Worm (Caenorhabditis elegans) whole organism, young adult: Measurements from ENCODE around the gene F29B9.1.

ENCODE experiments used
- B0019.2 ChIP-seq: fragments of 200-800 bp; sonication (Bioruptor generic); conservative IDR thresholded peaks from 2 replicates; pipeline ENCODE4 v1.3.6; 2022; ENCODE audit warnings: missing genetic modification reagents, missing genetic modification characterization, missing compliant biosample characterization
- B0035.1 ChIP-seq: sonication (generic microtip); optimal IDR thresholded peaks from 2 replicates; lab custom pipeline; 2016; ENCODE audit warnings: missing genetic modification characterization, mild to moderate bottlenecking, missing compliant biosample characterization, missing genotype, missing genetic modification reagents
- D2030.7 ChIP-seq: fragments of 200-800 bp; sonication (Bioruptor generic); IDR thresholded peaks from 2 replicates; pipeline ENCODE4 v1.3.6; 2022; ENCODE audit warnings: missing genetic modification reagents, missing genetic modification characterization, missing compliant biosample characterization
- F22D6.2 ChIP-seq: sonication (generic microtip); optimal IDR thresholded peaks from 2 replicates; lab custom pipeline; 2016; ENCODE audit warnings: mild to moderate bottlenecking, missing genetic modification characterization, missing compliant biosample characterization
- F55B11.4 ChIP-seq: sonication (generic microtip); optimal IDR thresholded peaks from 2 replicates; lab custom pipeline; 2016; ENCODE audit warnings: missing compliant biosample characterization, missing genetic modification characterization, borderline replicate concordance; ENCODE audit not compliant: insufficient read depth
- F57A8.1 ChIP-seq: fragments of 200-800 bp; sonication (Bioruptor generic); optimal IDR thresholded peaks from 2 replicates; lab custom pipeline; 2018; ENCODE audit warnings: mild to moderate bottlenecking, missing genetic modification characterization, moderate library complexity, missing compliant biosample characterization
- F57C9.4 ChIP-seq: sonication (generic microtip); optimal IDR thresholded peaks from 2 replicates; lab custom pipeline; 2017; ENCODE audit warnings: mild to moderate bottlenecking, missing genetic modification characterization, missing compliant biosample characterization
- K11D2.4 ChIP-seq: fragments of 200-800 bp; sonication (Bioruptor generic); IDR thresholded peaks from 2 replicates; pipeline ENCODE4 v1.3.6; 2022; ENCODE audit warnings: missing genetic modification reagents, missing genetic modification characterization, missing compliant biosample characterization
- Y53F4B.3 ChIP-seq: fragments of 200-800 bp; sonication (Bioruptor generic); IDR thresholded peaks from 2 replicates; pipeline ENCODE4 v1.3.6; 2022; ENCODE audit warnings: missing genetic modification reagents, missing genetic modification characterization, missing compliant biosample characterization
- Y79H2A.3 ChIP-seq: fragments of 200-800 bp; sonication (Bioruptor generic); conservative IDR thresholded peaks from 2 replicates; pipeline ENCODE4 v1.3.6; 2022; ENCODE audit warnings: missing genetic modification reagents, missing genetic modification characterization, missing compliant biosample characterization
- Y95B8A.8 ChIP-seq: fragments of 200-800 bp; sonication (Bioruptor generic); IDR thresholded peaks from 2 replicates; pipeline ENCODE4 v1.3.6; 2022; ENCODE audit warnings: missing genetic modification reagents, missing genetic modification characterization, missing compliant biosample characterization
- attf-3 ChIP-seq: fragments of 200-800 bp; sonication (Bioruptor generic); conservative IDR thresholded peaks from 2 replicates; pipeline ENCODE4 v1.3.6; 2022; ENCODE audit warnings: missing genetic modification reagents, missing genetic modification characterization, missing compliant biosample characterization
- bed-2 ChIP-seq: fragments of 200-800 bp; sonication (Bioruptor generic); IDR thresholded peaks from 2 replicates; pipeline ENCODE4 v1.3.6; 2022; ENCODE audit warnings: missing genetic modification reagents, missing genetic modification characterization, missing compliant biosample characterization
- ceh-27 ChIP-seq: fragments of 200-800 bp; sonication (Bioruptor generic); optimal IDR thresholded peaks from 2 replicates; lab custom pipeline; 2018; ENCODE audit warnings: mild to moderate bottlenecking, missing genetic modification characterization, moderate library complexity, missing compliant biosample characterization
- ceh-40 ChIP-seq: fragments of 200-800 bp; sonication (Bioruptor generic); IDR thresholded peaks from 2 replicates; pipeline ENCODE4 v1.3.6; 2022; ENCODE audit warnings: missing genetic modification characterization, missing compliant biosample characterization
- die-1 ChIP-seq: sonication (generic microtip); optimal IDR thresholded peaks from 2 replicates; lab custom pipeline; 2016; ENCODE audit warnings: missing genotype, mild to moderate bottlenecking, missing genetic modification characterization, missing compliant biosample characterization
- dpff-1 ChIP-seq: sonication (generic microtip); optimal IDR thresholded peaks from 2 replicates; lab custom pipeline; 2017; ENCODE audit warnings: mild to moderate bottlenecking, missing genetic modification characterization, missing compliant biosample characterization
- egl-44 ChIP-seq: fragments of 200-800 bp; sonication (Bioruptor generic); IDR thresholded peaks from 2 replicates; pipeline ENCODE4 v1.3.6; 2022; ENCODE audit warnings: missing genetic modification reagents, missing genetic modification characterization, missing compliant biosample characterization
- ekl-4 ChIP-seq: fragments of 200-800 bp; sonication (Bioruptor generic); IDR thresholded peaks from 2 replicates; pipeline ENCODE4 v1.3.6; 2022; ENCODE audit warnings: missing genetic modification reagents, missing genetic modification characterization, missing compliant biosample characterization
- fkh-3 ChIP-seq: sonication (generic microtip); optimal IDR thresholded peaks from 2 replicates; lab custom pipeline; 2016; ENCODE audit warnings: mild to moderate bottlenecking, missing genetic modification characterization, missing compliant biosample characterization
- gei-17 ChIP-seq: fragments of 200-800 bp; sonication (Bioruptor generic); optimal IDR thresholded peaks from 2 replicates; lab custom pipeline; 2018; ENCODE audit warnings: mild to moderate bottlenecking, missing genetic modification characterization, missing compliant biosample characterization
- him-1 ChIP-seq: sonication (generic microtip); optimal IDR thresholded peaks from 2 replicates; lab custom pipeline; 2016; ENCODE audit warnings: missing genotype, missing genetic modification reagents, missing genetic modification characterization, missing compliant biosample characterization
- hmg-1.2 ChIP-seq: fragments of 200-800 bp; sonication (Bioruptor generic); IDR thresholded peaks from 2 replicates; pipeline ENCODE4 v1.3.6; 2022; ENCODE audit warnings: missing genetic modification reagents, missing genetic modification characterization, missing compliant biosample characterization
- lin-26 ChIP-seq: fragments of 200-800 bp; sonication (Bioruptor generic); IDR thresholded peaks from 2 replicates; pipeline ENCODE4 v1.3.6; 2022; ENCODE audit warnings: missing genetic modification reagents, missing genetic modification characterization, missing compliant biosample characterization
- lin-54 ChIP-seq: fragments of 200-800 bp; sonication (Bioruptor generic); optimal IDR thresholded peaks from 2 replicates; lab custom pipeline; 2018; ENCODE audit warnings: mild to moderate bottlenecking, missing genetic modification characterization, missing compliant biosample characterization
- lsl-1 ChIP-seq: fragments of 200-800 bp; sonication (Bioruptor generic); optimal IDR thresholded peaks from 2 replicates; lab custom pipeline; 2018; ENCODE audit warnings: mild to moderate bottlenecking, missing genetic modification characterization, moderate library complexity, missing compliant biosample characterization
- madf-10 ChIP-seq: sonication (generic microtip); optimal IDR thresholded peaks from 2 replicates; lab custom pipeline; 2016; ENCODE audit warnings: mild to moderate bottlenecking, missing genetic modification characterization, missing compliant biosample characterization
- mcd-1 ChIP-seq: fragments of 200-800 bp; sonication (Bioruptor generic); IDR thresholded peaks from 2 replicates; pipeline ENCODE4 v1.3.6; 2022; ENCODE audit warnings: missing genetic modification reagents, missing genetic modification characterization, missing compliant biosample characterization
- mel-28 ChIP-seq: sonication (generic microtip); optimal IDR thresholded peaks from 2 replicates; lab custom pipeline; 2016; ENCODE audit warnings: borderline replicate concordance, mild to moderate bottlenecking, missing genetic modification characterization, missing compliant biosample characterization
- nhr-27 ChIP-seq: fragments of 200-800 bp; sonication (Bioruptor generic); optimal IDR thresholded peaks from 2 replicates; lab custom pipeline; 2018; ENCODE audit warnings: mild to moderate bottlenecking, missing genetic modification characterization, moderate library complexity, missing compliant biosample characterization
- nhr-80 ChIP-seq: sonication (generic microtip); optimal IDR thresholded peaks from 2 replicates; lab custom pipeline; 2016; ENCODE audit warnings: missing genetic modification characterization, missing compliant biosample characterization
- pbrm-1 ChIP-seq: fragments of 200-800 bp; sonication (Bioruptor generic); IDR thresholded peaks from 2 replicates; pipeline ENCODE4 v1.3.6; 2022; ENCODE audit warnings: missing genetic modification reagents, missing genetic modification characterization, missing compliant biosample characterization
- pha-4 ChIP-seq: fragments of 150-350 bp; sonication (generic microtip); optimal IDR thresholded peaks from 2 replicates; lab custom pipeline; 2014; ENCODE audit warnings: missing biosample characterization, missing genetic modification reagents, missing genetic modification characterization
- repo-1 ChIP-seq: sonication (generic microtip); optimal IDR thresholded peaks from 2 replicates; lab custom pipeline; 2017; ENCODE audit warnings: mild to moderate bottlenecking, missing genetic modification characterization, missing compliant biosample characterization
- rpc-1 ChIP-seq, 2 experiments: fragments of 150-350 bp in 1 of 2; sonication (generic microtip) in 1 of 2; optimal IDR thresholded peaks; 2 replicates each; lab custom pipeline; 2014 to 2018; ENCODE audit warnings: missing biosample characterization in 1 of 2, missing genetic modification characterization in 1 of 2, missing genetic modification reagents in 1 of 2, missing genotype in 1 of 2
- sdz-38 ChIP-seq: sonication (generic microtip); optimal IDR thresholded peaks from 2 replicates; lab custom pipeline; 2016; ENCODE audit warnings: missing genotype, missing genetic modification characterization, missing compliant biosample characterization
- sea-2 ChIP-seq: fragments of 200-800 bp; sonication (Bioruptor generic); IDR thresholded peaks from 2 replicates; pipeline ENCODE4 v1.3.6; 2022; ENCODE audit warnings: missing genetic modification characterization, missing compliant biosample characterization
- snpc-4 ChIP-seq, 5 experiments: fragments of 150-350 bp in 1 of 5; sonication (generic microtip) in 4 of 5; optimal IDR thresholded peaks; 2 replicates each; lab custom pipeline; 2014 to 2018; ENCODE audit warnings: missing genetic modification characterization in 5 of 5, missing biosample characterization in 3 of 5, antibody characterized with exemption in 2 of 5, mild to moderate bottlenecking in 2 of 5, missing compliant biosample characterization in 2 of 5, missing genotype in 2 of 5, moderate library complexity in 2 of 5, missing genetic modification reagents in 1 of 5
- somi-1 ChIP-seq: fragments of 200-800 bp; sonication (Bioruptor generic); optimal IDR thresholded peaks from 2 replicates; lab custom pipeline; 2018; ENCODE audit warnings: mild to moderate bottlenecking, missing genetic modification characterization, missing compliant biosample characterization
- tbx-9 ChIP-seq: sonication (generic microtip); optimal IDR thresholded peaks from 2 replicates; lab custom pipeline; 2016; ENCODE audit warnings: borderline replicate concordance, missing genetic modification characterization, inconsistent platforms, missing compliant biosample characterization
- unc-130 ChIP-seq: sonication (generic microtip); optimal IDR thresholded peaks from 2 replicates; lab custom pipeline; 2016; ENCODE audit warnings: missing genetic modification reagents, missing genetic modification characterization, missing compliant biosample characterization
- zim-3 ChIP-seq: sonication (generic microtip); optimal IDR thresholded peaks from 2 replicates; lab custom pipeline; 2017; ENCODE audit warnings: mild to moderate bottlenecking, missing genetic modification characterization, moderate library complexity, missing compliant biosample characterization
- ztf-18 ChIP-seq: sonication (generic microtip); optimal IDR thresholded peaks from 2 replicates; lab custom pipeline; 2016; ENCODE audit warnings: missing genotype, mild to moderate bottlenecking, missing genetic modification characterization, missing compliant biosample characterization
- ztf-26 ChIP-seq: sonication (generic microtip); optimal IDR thresholded peaks from 2 replicates; lab custom pipeline; 2017; ENCODE audit warnings: missing genetic modification characterization, missing compliant biosample characterization
- ztf-3 ChIP-seq: fragments of 200-800 bp; sonication (Bioruptor generic); optimal IDR thresholded peaks from 2 replicates; lab custom pipeline; 2018; ENCODE audit warnings: mild to moderate bottlenecking, missing genetic modification characterization, missing compliant biosample characterization

Gene F29B9.1

ce11 chrIV:4660151-4661041 lies 4.8 kb upstream of the F29B9.1 start, which contains the start of the genes F29B9.11 and jmjd-1.2 (continued):
- peak; percentile 68 for TF ChIP-seq F22D6.2 (tag; lab: Kevin White, UChicago)
- TF ChIP-seq fkh-3 (tag; lab: Kevin White, UChicago): no peak
- TF ChIP-seq attf-3: peak; percentile 73
- peak; percentile 91 for TF ChIP-seq ceh-27 (GFP tag; lab: Kevin White, UChicago)
- peak; percentile 61; the same call in 1 of the 2 replicates for TF ChIP-seq egl-44 (GFP tag; lab: Robert Waterston, UW)
- TF ChIP-seq K11D2.4: peak; percentile 80; the same call in 1 of the 2 replicates
- TF ChIP-seq nhr-80 (tag; lab: Kevin White, UChicago): peak; percentile 68
- no peak for TF ChIP-seq him-1 (tag; lab: Kevin White, UChicago)
- 0 out of 2 replicates have a peak, but pooled peaks have one; percentile 23 for TF ChIP-seq sea-2
- no peak for TF ChIP-seq F55B11.4
- TF ChIP-seq lsl-1: peak; percentile 85
- peak; percentile 81 for TF ChIP-seq ztf-26 (tag; lab: Kevin White, UChicago)
- peak; percentile 42 for TF ChIP-seq gei-17 (GFP tag; lab: Kevin White, UChicago)
- peak; percentile 49 for TF ChIP-seq somi-1 (GFP tag; lab: Kevin White, UChicago)
- no peak for TF ChIP-seq repo-1 (tag; lab: Kevin White, UChicago)
- no peak for TF ChIP-seq dpff-1 (tag; lab: Kevin White, UChicago)
- TF ChIP-seq pha-4 (tag; lab: Kevin White, UChicago): no peak
- peak; percentile 54 for TF ChIP-seq zim-3
- TF ChIP-seq lin-54 (GFP tag; lab: Kevin White, UChicago): peak; percentile 86
- peak; percentile 90 for TF ChIP-seq mcd-1 (GFP tag; lab: Robert Waterston, UW)
- TF ChIP-seq tbx-9 (tag; lab: Kevin White, UChicago): no peak
- peak; percentile 82 for TF ChIP-seq ztf-18 (tag; lab: Kevin White, UChicago)
- TF ChIP-seq B0035.1 (tag; lab: Kevin White, UChicago): peak; percentile 63
- no peak for TF ChIP-seq rpc-1 (optimal IDR thresholded peaks at IDR 0.05; lab: Kevin White, UChicago)
- TF ChIP-seq rpc-1 (tag; optimal IDR thresholded peaks at IDR 0.05; lab: Kevin White, UChicago): no peak
- TF ChIP-seq unc-130: peak; percentile 94
- TF ChIP-seq D2030.7 (GFP tag; lab: Robert Waterston, UW): peak; percentile 85
- peak; percentile 28 for TF ChIP-seq ztf-3 (GFP tag; lab: Kevin White, UChicago)
- TF ChIP-seq Y79H2A.3 (GFP tag; lab: Robert Waterston, UW): 0 out of 2 replicates have a peak, but pooled peaks have one; percentile 60
- peak; percentile 51 for TF ChIP-seq snpc-4 (GFP tag; optimal IDR thresholded peaks at IDR 0.05; lab: Kevin White, UChicago)
- TF ChIP-seq snpc-4 (tag; optimal IDR thresholded peaks at IDR 0.05; lab: Kevin White, UChicago): peak; percentile 14 to 83 (median 77)
- TF ChIP-seq F57A8.1: no peak
- TF ChIP-seq madf-10: peak; percentile 86
- TF ChIP-seq sdz-38 (tag; lab: Kevin White, UChicago): no peak
- TF ChIP-seq hmg-1.2 (GFP tag; lab: Robert Waterston, UW): peak; percentile 73
- peak; percentile 61; the same call in 1 of the 2 replicates for TF ChIP-seq B0019.2
- TF ChIP-seq lin-26 (GFP tag; lab: Robert Waterston, UW): no peak
- TF ChIP-seq die-1: peak; percentile 40
- TF ChIP-seq Y53F4B.3: no peak
- TF ChIP-seq pbrm-1 (GFP tag; lab: Robert Waterston, UW): peak; percentile 94
- no peak for TF ChIP-seq F57C9.4 (tag; lab: Kevin White, UChicago)
- peak; percentile 83 for TF ChIP-seq Y95B8A.8 (GFP tag; lab: Robert Waterston, UW)
- TF ChIP-seq mel-28: no peak
- TF ChIP-seq bed-2 (GFP tag; lab: Robert Waterston, UW): peak; percentile 85
- no peak for TF ChIP-seq ceh-40 (GFP tag; lab: Robert Waterston, UW)
- TF ChIP-seq nhr-27: no peak
- peak; percentile 79 for TF ChIP-seq ekl-4 (GFP tag; lab: Robert Waterston, UW)
